Worm (Caenorhabditis elegans): ENCODE data around the gene dpy-31.

The dpy-31 gene

DNA sequence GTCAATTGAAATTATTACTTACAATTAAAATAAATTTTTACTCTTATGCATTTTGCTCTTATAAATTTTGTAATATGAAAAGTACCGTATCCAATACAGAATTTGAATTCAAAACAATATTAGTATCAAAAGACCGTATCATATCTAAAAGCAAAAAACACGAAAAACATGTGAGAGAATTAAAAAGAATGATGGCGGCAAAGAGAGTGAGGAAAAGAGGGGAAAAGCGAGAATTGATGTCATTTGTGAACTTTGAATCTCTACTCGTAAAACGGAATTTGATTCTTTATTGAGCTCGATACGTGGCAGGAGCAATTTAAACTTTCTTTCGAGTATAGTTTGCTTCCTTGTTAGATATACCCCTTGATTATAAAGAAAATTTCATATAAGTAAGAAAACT is 47.5 kb upstream of the dpy-31 start:
- no peak for TF ChIP-seq nhr-76 (tag; optimal IDR thresholded peaks at IDR 0.05)
- no peak for TF ChIP-seq lsy-12 (tag; optimal IDR thresholded peaks at IDR 0.05)
- TF ChIP-seq egl-5 (tag; optimal IDR thresholded peaks at IDR 0.05), result no peak
- peak; percentile 30 for TF ChIP-seq elt-2 (tag; optimal IDR thresholded peaks at IDR 0.05)
- TF ChIP-seq jun-1 (tag; optimal IDR thresholded peaks at IDR 0.05), result peak; percentile 16
- TF ChIP-seq nhr-11 (tag; optimal IDR thresholded peaks at IDR 0.05), result no peak
- TF ChIP-seq ztf-11 (tag; optimal IDR thresholded peaks at IDR 0.05), result no peak

DNA sequence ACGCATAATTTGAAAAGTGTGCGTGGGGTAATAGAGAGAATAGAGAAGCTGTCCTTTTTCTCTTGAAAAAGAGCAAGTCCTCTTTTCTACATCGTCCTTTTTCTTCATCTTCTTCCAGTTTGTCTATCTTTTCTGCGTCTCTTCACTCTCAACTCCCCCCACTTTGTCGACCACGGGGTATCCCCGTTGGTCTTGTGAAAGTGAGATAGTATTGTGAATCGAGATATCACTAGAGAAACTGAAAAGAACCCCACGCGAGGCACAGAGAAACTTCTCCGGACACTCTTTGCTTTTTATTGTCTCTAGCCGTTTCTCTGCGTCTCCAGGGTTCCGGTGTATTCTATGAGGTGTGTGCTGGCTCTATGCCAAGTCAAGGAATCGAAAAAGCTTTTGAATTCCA is 46.4 kb upstream of the dpy-31 start:
- TF ChIP-seq pqm-1 (tag; optimal IDR thresholded peaks at IDR 0.05) (peak; percentile 47), nhr-77 (tag; optimal IDR thresholded peaks at IDR 0.05) (peak; percentile 69), lin-39 (tag; optimal IDR thresholded peaks at IDR 0.05) (peak; percentile 67), ceh-28 (tag; optimal IDR thresholded peaks at IDR 0.05) (peak; percentile 89), nhr-25 (tag; optimal IDR thresholded peaks at IDR 0.05) (peak; percentile 87), egl-5 (tag; optimal IDR thresholded peaks at IDR 0.05) (peak; percentile 85), fkh-10 (GFP tag; optimal IDR thresholded peaks at IDR 0.05) (peak; percentile 98), elt-1 (tag; optimal IDR thresholded peaks at IDR 0.05) (peak; percentile 40), aly-2 (tag; optimal IDR thresholded peaks at IDR 0.05) (no peak), nhr-12 (tag; optimal IDR thresholded peaks at IDR 0.05) (no peak), fkh-2 (tag; optimal IDR thresholded peaks at IDR 0.05) (no peak), nhr-76 (tag; optimal IDR thresholded peaks at IDR 0.05) (no peak), lsy-12 (tag; optimal IDR thresholded peaks at IDR 0.05) (peak; percentile 87), fos-1 (tag; optimal IDR thresholded peaks at IDR 0.05) (peak; percentile 34), nhr-28 (tag; optimal IDR thresholded peaks at IDR 0.05) (no peak), ztf-4 (tag; optimal IDR thresholded peaks at IDR 0.05) (no peak), snpc-4 (tag; optimal IDR thresholded peaks at IDR 0.05) (peak; percentile 88), ceh-9 (tag; optimal IDR thresholded peaks at IDR 0.05) (no peak), elt-3 (tag; optimal IDR thresholded peaks at IDR 0.05) (no peak), nfya-1 (tag; optimal IDR thresholded peaks at IDR 0.05; ENCODE audit: insufficient read depth) (peak; percentile 94), nhr-43 (tag; optimal IDR thresholded peaks at IDR 0.05; ENCODE audit: poor library complexity, severe bottlenecking) (peak; percentile 80), egl-27 (tag; optimal IDR thresholded peaks at IDR 0.05) (peak; percentile 97), ceh-82 (tag; optimal IDR thresholded peaks at IDR 0.05) (peak; percentile 52), eor-1 (tag; optimal IDR thresholded peaks at IDR 0.05) (no peak), nhr-237 (tag; optimal IDR thresholded peaks at IDR 0.05) (no peak), ZK546.5 (tag; optimal IDR thresholded peaks at IDR 0.05) (peak; percentile 17), mdl-1 (tag; optimal IDR thresholded peaks at IDR 0.05) (peak; percentile 98), hmg-11 (tag; optimal IDR thresholded peaks at IDR 0.05) (peak; percentile 92), unc-62 (GFP tag; optimal IDR thresholded peaks at IDR 0.05) (peak; percentile 69), mml-1 (tag; optimal IDR thresholded peaks at IDR 0.05) (no peak), lin-15B (tag; optimal IDR thresholded peaks at IDR 0.05) (peak; percentile 74), daf-12 (tag; optimal IDR thresholded peaks at IDR 0.05) (no peak), elt-2 (tag; optimal IDR thresholded peaks at IDR 0.05) (peak; percentile 83), pha-4 (tag; optimal IDR thresholded peaks at IDR 0.05) (peak; percentile 92), sea-2 (GFP tag; optimal IDR thresholded peaks at IDR 0.05) (peak; percentile 13), unc-39 (tag; optimal IDR thresholded peaks at IDR 0.05) (no peak), ztf-11 (tag; optimal IDR thresholded peaks at IDR 0.05) (no peak), ama-1 (optimal IDR thresholded peaks at IDR 0.05) (peak; percentile 79), zag-1 (tag; optimal IDR thresholded peaks at IDR 0.05) (peak; percentile 81), jun-1 (tag; optimal IDR thresholded peaks at IDR 0.05) (peak; percentile 89), R02D3.7 (tag; optimal IDR thresholded peaks at IDR 0.05) (peak; percentile 75), ceh-16 (tag; optimal IDR thresholded peaks at IDR 0.05) (no peak), nhr-23 (tag; optimal IDR thresholded peaks at IDR 0.05) (peak; percentile 85), tbx-2 (tag; optimal IDR thresholded peaks at IDR 0.05) (peak; percentile 79), skn-1 (tag; optimal IDR thresholded peaks at IDR 0.05) (peak; percentile 78), nhr-11 (tag; optimal IDR thresholded peaks at IDR 0.05) (peak; percentile 74), nhr-67 (tag; optimal IDR thresholded peaks at IDR 0.05) (peak; percentile 15)

Data from whole organism, L3 larva.